Worm (Caenorhabditis elegans) whole organism, mixed stage, embryonic: ENCODE results near the gene fbxa-77.

Experiments used
- ceh-43 ChIP-seq: fragments of 200-800 bp; sonication (Bioruptor generic); optimal IDR thresholded peaks from 2 replicates; lab custom pipeline; 2018; ENCODE audit warnings: mild to moderate bottlenecking, missing genetic modification characterization, moderate library complexity, missing compliant biosample characterization
- mab-5 ChIP-seq: fragments of 150-350 bp; optimal IDR thresholded peaks from 2 replicates; lab custom pipeline; 2014; ENCODE audit warnings: missing biosample characterization, missing genetic modification characterization
- nhr-12 ChIP-seq: fragments of 150-350 bp; optimal IDR thresholded peaks from 2 replicates; lab custom pipeline; 2014; ENCODE audit warnings: missing biosample characterization, missing genetic modification characterization
- nhr-237 ChIP-seq: fragments of 150-350 bp; optimal IDR thresholded peaks from 2 replicates; lab custom pipeline; 2014; ENCODE audit warnings: missing biosample characterization, missing genetic modification characterization
- nhr-28 ChIP-seq: fragments of 150-350 bp; optimal IDR thresholded peaks from 2 replicates; lab custom pipeline; 2014; ENCODE audit warnings: missing biosample characterization, missing genetic modification characterization
- nhr-76 ChIP-seq: sonication (generic microtip); optimal IDR thresholded peaks from 2 replicates; lab custom pipeline; 2017; ENCODE audit warnings: missing biosample characterization, missing genetic modification characterization
- sptf-1 ChIP-seq: sonication (generic microtip); optimal IDR thresholded peaks from 2 replicates; lab custom pipeline; 2017; ENCODE audit warnings: mild to moderate bottlenecking, missing genetic modification characterization, moderate library complexity, missing compliant biosample characterization

ce11 chrIII:1271378-1271926, 22.2 kb downstream of the fbxa-77 start, which contains the start of gene fbxa-31:
- TF ChIP-seq sptf-1 (tag; lab: Kevin White, UChicago) (no peak), nhr-12 (tag; lab: Kevin White, UChicago) (no peak), nhr-76 (tag; lab: Kevin White, UChicago) (no peak), nhr-237 (tag; lab: Kevin White, UChicago) (no peak), ceh-43 (no peak), nhr-28 (tag; lab: Kevin White, UChicago) (no peak), mab-5 (tag; lab: Kevin White, UChicago) (no peak)
